Fruit fly (Drosophila melanogaster) whole organism, pupa: ENCODE results near the gene Hecw.

Experiments used
- CG10348 ChIP-seq: fragments of 200-800 bp; sonication (Bioruptor generic); IDR thresholded peaks from 2 replicates; pipeline ENCODE4 v1.3.6; 2022; ENCODE audit warnings: missing biosample characterization, missing genetic modification characterization
- CG12605 ChIP-seq: fragments of 200-800 bp; sonication (Bioruptor generic); IDR thresholded peaks from 2 replicates; pipeline ENCODE4 v1.3.6; 2022; ENCODE audit warnings: missing biosample characterization, missing genetic modification characterization
- CG13204 ChIP-seq: fragments of 200-800 bp; sonication (Bioruptor generic); optimal IDR thresholded peaks from 2 replicates; lab custom pipeline; 2018; ENCODE audit warnings: missing biosample characterization, mild to moderate bottlenecking, missing genetic modification characterization, moderate library complexity
- CG14655 ChIP-seq: fragments of 200-800 bp; sonication (Bioruptor generic); optimal IDR thresholded peaks from 3 replicates; lab custom pipeline; 2017; ENCODE audit warnings: mild to moderate bottlenecking, missing biosample characterization, missing genetic modification reagents, missing genetic modification characterization
- CG15710 ChIP-seq: fragments of 200-800 bp; sonication (Bioruptor generic); optimal IDR thresholded peaks from 2 replicates; lab custom pipeline; 2018; ENCODE audit warnings: missing biosample characterization, mild to moderate bottlenecking, missing genetic modification characterization, moderate library complexity
- CG17806 ChIP-seq: fragments of 200-800 bp; sonication (Bioruptor generic); optimal IDR thresholded peaks from 2 replicates; lab custom pipeline; 2018; ENCODE audit warnings: missing biosample characterization, mild to moderate bottlenecking, missing genetic modification characterization, moderate library complexity
- CG32121 ChIP-seq: fragments of 200-800 bp; sonication (Bioruptor generic); IDR thresholded peaks from 2 replicates; pipeline ENCODE4 v1.3.6; 2022; ENCODE audit warnings: missing biosample characterization, missing genetic modification characterization
- CG34367 ChIP-seq: fragments of 200-800 bp; sonication (Bioruptor generic); optimal IDR thresholded peaks from 2 replicates; lab custom pipeline; 2018; ENCODE audit warnings: missing biosample characterization, mild to moderate bottlenecking, missing genetic modification characterization
- CG4496 ChIP-seq: fragments of 200-800 bp; sonication (Bioruptor generic); IDR thresholded peaks from 3 replicates; pipeline ENCODE4 v1.3.6; 2022; ENCODE audit warnings: missing biosample characterization, missing genetic modification characterization
- CG8159 ChIP-seq: fragments of 200-800 bp; sonication (Bioruptor generic); optimal IDR thresholded peaks from 3 replicates; lab custom pipeline; 2018; ENCODE audit warnings: missing biosample characterization, mild to moderate bottlenecking, missing genetic modification characterization, moderate library complexity
- CG8301 ChIP-seq: fragments of 200-800 bp; sonication (Bioruptor generic); optimal IDR thresholded peaks from 2 replicates; lab custom pipeline; 2018; ENCODE audit warnings: missing biosample characterization, mild to moderate bottlenecking, missing genetic modification characterization
- CG9948 ChIP-seq: fragments of 200-800 bp; sonication (Bioruptor generic); optimal IDR thresholded peaks from 2 replicates; lab custom pipeline; 2018; ENCODE audit warnings: missing biosample characterization, mild to moderate bottlenecking, missing genetic modification characterization, moderate library complexity
- D1 ChIP-seq: fragments of 200-800 bp; sonication (Bioruptor generic); optimal IDR thresholded peaks from 2 replicates; lab custom pipeline; 2018; ENCODE audit warnings: missing biosample characterization, mild to moderate bottlenecking, missing genetic modification characterization, moderate library complexity
- EcR ChIP-seq: fragments of 200-800 bp; sonication (Bioruptor generic); optimal IDR thresholded peaks from 3 replicates; lab custom pipeline; 2019; ENCODE audit warnings: missing biosample characterization, missing genetic modification characterization, mild to moderate bottlenecking, moderate library complexity, missing genetic modification reagents
- Ets98B ChIP-seq: fragments of 200-800 bp; sonication (Bioruptor generic); IDR thresholded peaks from 2 replicates; pipeline ENCODE4 v1.3.6; 2022; ENCODE audit warnings: missing biosample characterization, missing genetic modification characterization
- Pif1A ChIP-seq: fragments of 200-800 bp; sonication (Bioruptor generic); optimal IDR thresholded peaks from 3 replicates; lab custom pipeline; 2016; ENCODE audit warnings: missing biosample characterization, missing genetic modification characterization
- Pif1B ChIP-seq: fragments of 200-800 bp; sonication (Bioruptor generic); optimal IDR thresholded peaks from 3 replicates; lab custom pipeline; 2016; ENCODE audit warnings: missing biosample characterization, missing genetic modification characterization
- Snoo ChIP-seq: fragments of 200-800 bp; sonication (Bioruptor generic); optimal IDR thresholded peaks from 3 replicates; lab custom pipeline; 2017; ENCODE audit warnings: missing biosample characterization, mild to moderate bottlenecking, missing genetic modification characterization, inconsistent platforms
- fd96Ca ChIP-seq: fragments of 200-800 bp; sonication (Bioruptor generic); IDR thresholded peaks from 3 replicates; pipeline ENCODE4 v1.3.6; 2022; ENCODE audit warnings: missing biosample characterization, missing genetic modification characterization
- gl ChIP-seq: fragments of 200-800 bp; sonication (Bioruptor generic); optimal IDR thresholded peaks from 2 replicates; lab custom pipeline; 2018; ENCODE audit warnings: missing biosample characterization, mild to moderate bottlenecking, missing genetic modification characterization
- rn ChIP-seq: fragments of 200-800 bp; sonication (Bioruptor generic); IDR thresholded peaks from 2 replicates; pipeline ENCODE4 v1.3.6; 2022; ENCODE audit warnings: missing biosample characterization, missing genetic modification characterization

Hecw gene

DNA sequence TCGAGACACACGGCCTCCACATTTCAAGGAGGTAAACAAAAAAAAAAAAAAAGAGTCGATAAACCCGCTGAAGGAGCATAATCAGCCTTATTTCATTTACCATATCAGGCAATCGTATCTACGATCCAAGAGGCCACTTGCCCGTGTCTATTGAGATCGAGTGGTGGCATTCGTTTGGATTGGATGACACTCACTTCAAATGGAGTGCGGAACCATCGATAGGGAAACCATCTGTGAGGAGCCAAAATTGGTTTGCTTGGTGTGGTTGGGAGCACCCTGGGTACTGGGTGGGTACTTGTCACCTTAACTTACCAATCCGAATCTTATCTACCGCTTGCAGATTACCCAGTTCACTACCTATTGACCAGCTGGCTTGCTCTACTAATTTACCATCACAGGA lies 54.9 kb downstream of the Hecw start:
- no peak for TF ChIP-seq CG9948 (tag; lab: Kevin White, UChicago)
- TF ChIP-seq CG4496, result no peak
- no peak for TF ChIP-seq CG8159 (tag; lab: Kevin White, UChicago)
- no peak for TF ChIP-seq CG12605
- no peak for TF ChIP-seq CG14655 (GFP tag; lab: Kevin White, UChicago)
- TF ChIP-seq CG10348 (GFP tag; lab: Robert Waterston, UW), result no peak
- no peak for TF ChIP-seq D1 (tag; lab: Kevin White, UChicago)
- no peak for TF ChIP-seq Ets98B (GFP tag; lab: Robert Waterston, UW)
- no peak for TF ChIP-seq CG8301 (tag; lab: Kevin White, UChicago)
- no peak for TF ChIP-seq CG15710 (tag; lab: Kevin White, UChicago)
- no peak for TF ChIP-seq fd96Ca (GFP tag; lab: Robert Waterston, UW)
- no peak for TF ChIP-seq CG34367
- no peak for TF ChIP-seq rn (GFP tag; lab: Robert Waterston, UW)
- no peak for TF ChIP-seq EcR (GFP tag; lab: Kevin White, UChicago)
- TF ChIP-seq CG32121 (GFP tag; lab: Robert Waterston, UW), result no peak
- no peak for TF ChIP-seq Snoo (tag; lab: Kevin White, UChicago)
- TF ChIP-seq CG13204, result no peak
- TF ChIP-seq gl, result no peak
- no peak for TF ChIP-seq CG17806 (tag; lab: Kevin White, UChicago)
- TF ChIP-seq Pif1B (GFP tag; lab: Kevin White, UChicago), result no peak

DNA sequence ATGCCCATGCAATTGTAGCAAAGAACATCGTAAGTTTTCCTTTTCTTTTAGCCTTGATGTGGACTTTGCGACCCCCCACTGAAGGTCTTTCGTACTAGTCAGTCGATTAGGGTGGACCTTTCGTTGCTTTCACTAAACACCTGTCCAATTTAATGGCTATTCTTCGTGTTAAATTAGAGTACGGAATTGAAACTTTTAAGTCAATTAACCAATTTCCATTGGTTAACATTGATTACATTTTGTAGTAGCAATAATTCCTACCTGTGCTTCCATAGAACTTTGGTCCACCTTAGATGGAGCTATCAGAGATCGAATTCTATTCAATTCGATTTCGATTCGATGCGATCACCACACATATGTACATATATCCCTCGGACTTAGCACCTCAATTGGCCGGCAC lies 55.7 kb downstream of the Hecw start:
- TF ChIP-seq CG10348 (GFP tag; lab: Robert Waterston, UW) (no peak), Pif1A (GFP tag; lab: Kevin White, UChicago) (no peak), CG9948 (tag; lab: Kevin White, UChicago) (peak; percentile 4), CG34367 (no peak), CG13204 (no peak), CG17806 (tag; lab: Kevin White, UChicago) (peak; percentile 6), Pif1B (GFP tag; lab: Kevin White, UChicago) (no peak), CG8159 (tag; lab: Kevin White, UChicago) (peak; percentile 81), gl (no peak), rn (GFP tag; lab: Robert Waterston, UW) (no peak), CG12605 (no peak), Ets98B (GFP tag; lab: Robert Waterston, UW) (no peak), CG4496 (0 out of 3 replicates have a peak, but pooled peaks have one; percentile 13), Snoo (tag; lab: Kevin White, UChicago) (no peak), EcR (GFP tag; lab: Kevin White, UChicago) (no peak), CG14655 (GFP tag; lab: Kevin White, UChicago) (no peak), CG15710 (tag; lab: Kevin White, UChicago) (peak; percentile 25), D1 (tag; lab: Kevin White, UChicago) (no peak), CG8301 (tag; lab: Kevin White, UChicago) (no peak), CG32121 (GFP tag; lab: Robert Waterston, UW) (no peak), fd96Ca (GFP tag; lab: Robert Waterston, UW) (no peak)

DNA sequence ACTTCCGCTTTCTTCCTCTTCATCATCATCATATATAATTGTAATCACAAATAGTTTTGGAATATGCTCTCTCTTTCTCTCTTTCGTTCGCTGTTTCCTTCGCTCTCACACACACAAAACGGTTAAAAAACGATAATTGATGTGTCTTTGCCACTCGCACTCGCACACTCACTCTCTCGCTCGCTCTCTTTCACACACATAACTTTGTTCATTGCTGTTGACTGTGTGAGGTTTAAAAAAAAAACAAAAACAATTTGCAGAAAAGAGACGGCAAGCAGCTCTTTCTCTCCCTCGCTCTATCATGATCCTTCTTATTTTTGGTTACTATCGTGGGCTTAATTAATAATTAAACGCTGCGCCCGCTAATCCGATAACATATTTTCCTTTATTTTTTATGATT lies 57.7 kb downstream of the Hecw start:
- TF ChIP-seq fd96Ca (GFP tag; lab: Robert Waterston, UW) (no peak), CG15710 (tag; lab: Kevin White, UChicago) (no peak), Ets98B (GFP tag; lab: Robert Waterston, UW) (no peak), CG8159 (tag; lab: Kevin White, UChicago) (peak; percentile 15), rn (GFP tag; lab: Robert Waterston, UW) (no peak), CG9948 (tag; lab: Kevin White, UChicago) (no peak), CG4496 (peak; percentile 37; the same call in 1 of the 3 replicates), D1 (tag; lab: Kevin White, UChicago) (no peak), CG10348 (GFP tag; lab: Robert Waterston, UW) (no peak), Snoo (tag; lab: Kevin White, UChicago) (no peak), CG13204 (no peak), CG8301 (tag; lab: Kevin White, UChicago) (no peak)
- TF ChIP-seq, all 21 proteins: peak for 2
